Fruit fly (Drosophila melanogaster) whole organism, pupa: ENCODE data around the gene bam.

Experiments used
- CG10348 ChIP-seq: fragments of 200-800 bp; sonication (Bioruptor generic); IDR thresholded peaks from 2 replicates; pipeline ENCODE4 v1.3.6; 2022; ENCODE audit warnings: missing biosample characterization, missing genetic modification characterization
- CG12605 ChIP-seq: fragments of 200-800 bp; sonication (Bioruptor generic); IDR thresholded peaks from 2 replicates; pipeline ENCODE4 v1.3.6; 2022; ENCODE audit warnings: missing biosample characterization, missing genetic modification characterization
- CG13204 ChIP-seq: fragments of 200-800 bp; sonication (Bioruptor generic); optimal IDR thresholded peaks from 2 replicates; lab custom pipeline; 2018; ENCODE audit warnings: missing biosample characterization, mild to moderate bottlenecking, missing genetic modification characterization, moderate library complexity
- CG14655 ChIP-seq: fragments of 200-800 bp; sonication (Bioruptor generic); optimal IDR thresholded peaks from 3 replicates; lab custom pipeline; 2017; ENCODE audit warnings: mild to moderate bottlenecking, missing biosample characterization, missing genetic modification reagents, missing genetic modification characterization
- CG15710 ChIP-seq: fragments of 200-800 bp; sonication (Bioruptor generic); optimal IDR thresholded peaks from 2 replicates; lab custom pipeline; 2018; ENCODE audit warnings: missing biosample characterization, mild to moderate bottlenecking, missing genetic modification characterization, moderate library complexity
- CG17806 ChIP-seq: fragments of 200-800 bp; sonication (Bioruptor generic); optimal IDR thresholded peaks from 2 replicates; lab custom pipeline; 2018; ENCODE audit warnings: missing biosample characterization, mild to moderate bottlenecking, missing genetic modification characterization, moderate library complexity
- CG32121 ChIP-seq: fragments of 200-800 bp; sonication (Bioruptor generic); IDR thresholded peaks from 2 replicates; pipeline ENCODE4 v1.3.6; 2022; ENCODE audit warnings: missing biosample characterization, missing genetic modification characterization
- CG34367 ChIP-seq: fragments of 200-800 bp; sonication (Bioruptor generic); optimal IDR thresholded peaks from 2 replicates; lab custom pipeline; 2018; ENCODE audit warnings: missing biosample characterization, mild to moderate bottlenecking, missing genetic modification characterization
- CG4496 ChIP-seq: fragments of 200-800 bp; sonication (Bioruptor generic); IDR thresholded peaks from 3 replicates; pipeline ENCODE4 v1.3.6; 2022; ENCODE audit warnings: missing biosample characterization, missing genetic modification characterization
- CG8159 ChIP-seq: fragments of 200-800 bp; sonication (Bioruptor generic); optimal IDR thresholded peaks from 3 replicates; lab custom pipeline; 2018; ENCODE audit warnings: missing biosample characterization, mild to moderate bottlenecking, missing genetic modification characterization, moderate library complexity
- CG8301 ChIP-seq: fragments of 200-800 bp; sonication (Bioruptor generic); optimal IDR thresholded peaks from 2 replicates; lab custom pipeline; 2018; ENCODE audit warnings: missing biosample characterization, mild to moderate bottlenecking, missing genetic modification characterization
- CG9948 ChIP-seq: fragments of 200-800 bp; sonication (Bioruptor generic); optimal IDR thresholded peaks from 2 replicates; lab custom pipeline; 2018; ENCODE audit warnings: missing biosample characterization, mild to moderate bottlenecking, missing genetic modification characterization, moderate library complexity
- D1 ChIP-seq: fragments of 200-800 bp; sonication (Bioruptor generic); optimal IDR thresholded peaks from 2 replicates; lab custom pipeline; 2018; ENCODE audit warnings: missing biosample characterization, mild to moderate bottlenecking, missing genetic modification characterization, moderate library complexity
- EcR ChIP-seq: fragments of 200-800 bp; sonication (Bioruptor generic); optimal IDR thresholded peaks from 3 replicates; lab custom pipeline; 2019; ENCODE audit warnings: missing biosample characterization, missing genetic modification characterization, mild to moderate bottlenecking, moderate library complexity, missing genetic modification reagents
- Ets98B ChIP-seq: fragments of 200-800 bp; sonication (Bioruptor generic); IDR thresholded peaks from 2 replicates; pipeline ENCODE4 v1.3.6; 2022; ENCODE audit warnings: missing biosample characterization, missing genetic modification characterization
- Pif1A ChIP-seq: fragments of 200-800 bp; sonication (Bioruptor generic); optimal IDR thresholded peaks from 3 replicates; lab custom pipeline; 2016; ENCODE audit warnings: missing biosample characterization, missing genetic modification characterization
- Pif1B ChIP-seq: fragments of 200-800 bp; sonication (Bioruptor generic); optimal IDR thresholded peaks from 3 replicates; lab custom pipeline; 2016; ENCODE audit warnings: missing biosample characterization, missing genetic modification characterization
- Snoo ChIP-seq: fragments of 200-800 bp; sonication (Bioruptor generic); optimal IDR thresholded peaks from 3 replicates; lab custom pipeline; 2017; ENCODE audit warnings: missing biosample characterization, mild to moderate bottlenecking, missing genetic modification characterization, inconsistent platforms
- fd96Ca ChIP-seq: fragments of 200-800 bp; sonication (Bioruptor generic); IDR thresholded peaks from 3 replicates; pipeline ENCODE4 v1.3.6; 2022; ENCODE audit warnings: missing biosample characterization, missing genetic modification characterization
- gl ChIP-seq: fragments of 200-800 bp; sonication (Bioruptor generic); optimal IDR thresholded peaks from 2 replicates; lab custom pipeline; 2018; ENCODE audit warnings: missing biosample characterization, mild to moderate bottlenecking, missing genetic modification characterization
- rn ChIP-seq: fragments of 200-800 bp; sonication (Bioruptor generic); IDR thresholded peaks from 2 replicates; pipeline ENCODE4 v1.3.6; 2022; ENCODE audit warnings: missing biosample characterization, missing genetic modification characterization

Gene bam

dm6 chr3R:25279796-25280350 is 35.0 kb upstream of the bam start, which contains the start of gene CG10514:
Gene CG10514, minus strand, starts transcription at chr3R:25279846.
- TF ChIP-seq CG15710 (tag; lab: Kevin White, UChicago) = no peak
- TF ChIP-seq Pif1A (GFP tag; lab: Kevin White, UChicago) = peak; percentile 6

- no peak for TF ChIP-seq CG12605
- TF ChIP-seq EcR (GFP tag; lab: Kevin White, UChicago) = no peak
- TF ChIP-seq D1 (tag; lab: Kevin White, UChicago) = no peak
- TF ChIP-seq CG15710 (tag; lab: Kevin White, UChicago) = no peak
- TF ChIP-seq Pif1A (GFP tag; lab: Kevin White, UChicago) = no peak
- no peak for TF ChIP-seq Ets98B
- TF ChIP-seq CG13204 (GFP tag; lab: Kevin White, UChicago) = no peak
- TF ChIP-seq CG8301 (tag; lab: Kevin White, UChicago) = no peak
- no peak for TF ChIP-seq CG32121
- no peak for TF ChIP-seq CG14655 (GFP tag; lab: Kevin White, UChicago)
- TF ChIP-seq CG4496 = no peak
Observed at dm6 chr3R:25277112-25277511, 32.2 kb upstream of the bam start, which contains the start of gene CG10513. Gene CG10513, minus strand, starts transcription at chr3R:25277212.

dm6 chr3R:25275276-25275675 is 30.4 kb upstream of the bam start:
- no peak for TF ChIP-seq CG14655 (GFP tag; lab: Kevin White, UChicago)
- TF ChIP-seq fd96Ca (GFP tag; lab: Robert Waterston, UW) = no peak
- no peak for TF ChIP-seq CG17806 (tag; lab: Kevin White, UChicago)
- TF ChIP-seq CG34367 = no peak
- no peak for TF ChIP-seq D1 (tag; lab: Kevin White, UChicago)
- no peak for TF ChIP-seq Ets98B
- TF ChIP-seq rn = no peak
- no peak for TF ChIP-seq Snoo (tag; lab: Kevin White, UChicago)
- no peak for TF ChIP-seq CG32121
- TF ChIP-seq CG8159 (tag; lab: Kevin White, UChicago) = no peak
- no peak for TF ChIP-seq CG12605
- no peak for TF ChIP-seq CG4496
- no peak for TF ChIP-seq CG10348 (GFP tag; lab: Robert Waterston, UW)
- TF ChIP-seq CG15710 (tag; lab: Kevin White, UChicago) = no peak

- no peak for TF ChIP-seq CG34367
- no peak for TF ChIP-seq rn
Observed at dm6 chr3R:25273537-25273936, 28.6 kb upstream of the bam start, which contains the start of gene CG11878. Gene CG11878, plus strand, starts transcription at chr3R:25273837.

- no peak for TF ChIP-seq fd96Ca (GFP tag; lab: Robert Waterston, UW)
- no peak for TF ChIP-seq CG12605
- no peak for TF ChIP-seq CG10348 (GFP tag; lab: Robert Waterston, UW)
- no peak for TF ChIP-seq Pif1B (GFP tag; lab: Kevin White, UChicago)
- no peak for TF ChIP-seq CG8159 (tag; lab: Kevin White, UChicago)
- no peak for TF ChIP-seq CG32121
- TF ChIP-seq CG13204 (GFP tag; lab: Kevin White, UChicago) = no peak
- no peak for TF ChIP-seq CG9948 (tag; lab: Kevin White, UChicago)
- no peak for TF ChIP-seq Ets98B
Observed at dm6 chr3R:25269909-25270308, 25.0 kb upstream of the bam start, which contains the start of the genes CG11889 and CG11891. Gene CG11889, plus strand, starts transcription at chr3R:25270209. Gene CG11891, plus strand, starts transcription at chr3R:25270209.

- TF ChIP-seq CG17806 (tag; lab: Kevin White, UChicago) = no peak
- no peak for TF ChIP-seq EcR (GFP tag; lab: Kevin White, UChicago)
Observed at dm6 chr3R:25266751-25267150, 21.8 kb upstream of the bam start.

dm6 chr3R:25265589-25266201 is 20.8 kb upstream of the bam start, which contains the start of the genes GlnRS and RIOK2:
Gene GlnRS, minus strand, starts transcription at chr3R:25265721.
Gene RIOK2, plus strand, starts transcription at chr3R:25265844.
- TF ChIP-seq CG12605 = peak; percentile 51; the same call in 1 of the 2 replicates
- TF ChIP-seq CG14655 (GFP tag; lab: Kevin White, UChicago) = no peak

dm6 chr3R:25262322-25262761 is 17.4 kb upstream of the bam start, which contains the start of the genes Kdsr and CG11858:
Gene Kdsr, minus strand, starts transcription at chr3R:25262498.
Gene CG11858, plus strand, starts transcription at chr3R:25262741.
- TF ChIP-seq rn (no peak), CG14655 (GFP tag; lab: Kevin White, UChicago) (no peak), gl (tag; lab: Kevin White, UChicago) (no peak), CG10348 (GFP tag; lab: Robert Waterston, UW) (peak; percentile 46; the same call in 1 of the 2 replicates), EcR (GFP tag; lab: Kevin White, UChicago) (peak; percentile 81), Ets98B (peak; percentile 62), CG9948 (tag; lab: Kevin White, UChicago) (peak; percentile 49), CG17806 (tag; lab: Kevin White, UChicago) (peak; percentile 53), CG4496 (peak; percentile 82), CG32121 (peak; percentile 75), CG34367 (peak; percentile 39), Snoo (tag; lab: Kevin White, UChicago) (peak; percentile 34), fd96Ca (GFP tag; lab: Robert Waterston, UW) (peak; percentile 64; the same call in 2 of the 3 replicates), CG15710 (tag; lab: Kevin White, UChicago) (peak; percentile 48)
